Fruit fly (Drosophila melanogaster) whole organism, embryonic: ENCODE measurements around the gene CG5966.

Experiments used
- Abd-B ChIP-seq: fragments of 200-800 bp; sonication (Bioruptor generic); optimal IDR thresholded peaks from 2 replicates; lab custom pipeline; 2018; ENCODE audit warnings: missing biosample characterization, mild to moderate bottlenecking, missing genetic modification characterization, moderate library complexity
- CG1024 ChIP-seq: fragments of 200-800 bp; sonication (Bioruptor generic); IDR thresholded peaks from 2 replicates; pipeline ENCODE4 v1.3.6; 2022; ENCODE audit warnings: missing biosample characterization, missing genetic modification characterization
- CG10274 ChIP-seq: fragments of 200-800 bp; sonication (Bioruptor generic); optimal IDR thresholded peaks from 3 replicates; lab custom pipeline; 2017; ENCODE audit warnings: missing biosample characterization, mild to moderate bottlenecking, missing genetic modification characterization
- CG10321 ChIP-seq: fragments of 200-800 bp; sonication (Bioruptor generic); IDR thresholded peaks from 2 replicates; pipeline ENCODE4 v1.3.6; 2022; ENCODE audit warnings: missing biosample characterization, missing genetic modification characterization
- CG10366 ChIP-seq: fragments of 200-800 bp; sonication (Bioruptor generic); IDR thresholded peaks from 2 replicates; pipeline ENCODE4 v1.3.6; 2022; ENCODE audit warnings: missing biosample characterization, missing genetic modification characterization
- CG10979 ChIP-seq: fragments of 200-800 bp; sonication (Bioruptor generic); optimal IDR thresholded peaks from 2 replicates; lab custom pipeline; 2018; ENCODE audit warnings: missing biosample characterization, mild to moderate bottlenecking, missing genetic modification characterization, moderate library complexity
- CG11085 ChIP-seq: fragments of 200-800 bp; sonication (Bioruptor generic); IDR thresholded peaks from 2 replicates; pipeline ENCODE4 v1.3.6; 2022; ENCODE audit warnings: missing biosample characterization, missing genetic modification characterization
- CG11398 ChIP-seq: fragments of 200-800 bp; sonication (Bioruptor generic); optimal IDR thresholded peaks from 2 replicates; lab custom pipeline; 2016; ENCODE audit warnings: missing biosample characterization, missing genetic modification characterization
- CG11696 ChIP-seq: fragments of 200-800 bp; sonication (Bioruptor generic); IDR thresholded peaks from 2 replicates; pipeline ENCODE4 v1.3.6; 2022; ENCODE audit warnings: missing biosample characterization, missing genetic modification characterization
- CG12104 ChIP-seq: fragments of 200-800 bp; sonication (Bioruptor generic); optimal IDR thresholded peaks from 3 replicates; lab custom pipeline; 2016; ENCODE audit warnings: missing biosample characterization, missing genetic modification characterization
- CG1233 ChIP-seq: fragments of 200-800 bp; sonication (Bioruptor generic); optimal IDR thresholded peaks from 4 replicates; lab custom pipeline; 2018; ENCODE audit warnings: missing biosample characterization, mild to moderate bottlenecking, missing genetic modification characterization
- CG15601 ChIP-seq: fragments of 200-800 bp; sonication (Bioruptor generic); optimal IDR thresholded peaks from 3 replicates; lab custom pipeline; 2019; ENCODE audit warnings: missing biosample characterization, mild to moderate bottlenecking, missing genetic modification characterization, moderate library complexity
- CG16863 ChIP-seq: fragments of 200-800 bp; sonication (Bioruptor generic); optimal IDR thresholded peaks from 3 replicates; lab custom pipeline; 2016; ENCODE audit warnings: missing biosample characterization, missing genetic modification characterization
- CG18011 ChIP-seq: fragments of 200-800 bp; sonication (Bioruptor generic); optimal IDR thresholded peaks from 2 replicates; lab custom pipeline; 2017; ENCODE audit warnings: missing biosample characterization, missing genetic modification characterization, mild to moderate bottlenecking, moderate library complexity, missing genotype
- CG4404 ChIP-seq: fragments of 200-800 bp; sonication (Bioruptor generic); IDR thresholded peaks from 2 replicates; pipeline ENCODE4 v1.3.6; 2022; ENCODE audit warnings: missing biosample characterization, missing genetic modification characterization
- CG6683 ChIP-seq: fragments of 200-800 bp; sonication (Bioruptor generic); optimal IDR thresholded peaks from 2 replicates; lab custom pipeline; 2017; ENCODE audit warnings: missing biosample characterization, mild to moderate bottlenecking, missing genetic modification characterization, missing genetic modification reagents
- CG6854 ChIP-seq: fragments of 200-800 bp; sonication (Bioruptor generic); optimal IDR thresholded peaks from 3 replicates; lab custom pipeline; 2017; ENCODE audit warnings: missing biosample characterization, mild to moderate bottlenecking, missing genetic modification characterization
- CG7372 ChIP-seq: fragments of 200-800 bp; sonication (Bioruptor generic); IDR thresholded peaks from 2 replicates; pipeline ENCODE4 v1.3.6; 2022; ENCODE audit warnings: missing biosample characterization, missing genetic modification characterization
- CG8281 ChIP-seq: fragments of 200-800 bp; sonication (Bioruptor generic); optimal IDR thresholded peaks from 2 replicates; lab custom pipeline; 2018; ENCODE audit warnings: missing biosample characterization, mild to moderate bottlenecking, missing genetic modification characterization, moderate library complexity
- CG8388 ChIP-seq: fragments of 200-800 bp; sonication (Bioruptor generic); optimal IDR thresholded peaks from 2 replicates; lab custom pipeline; 2019; ENCODE audit warnings: missing biosample characterization, mild to moderate bottlenecking, missing genetic modification characterization, moderate library complexity
- CG9817 ChIP-seq: fragments of 200-800 bp; sonication (Bioruptor generic); optimal IDR thresholded peaks from 2 replicates; lab custom pipeline; 2018; ENCODE audit warnings: missing biosample characterization, mild to moderate bottlenecking, missing genetic modification characterization, moderate library complexity
- Dfd ChIP-seq, 2 experiments: fragments of >200 bp; optimal IDR thresholded peaks; 2 replicates each; lab custom pipeline; 2017; ENCODE audit warnings: missing biosample characterization in 2 of 2, missing genetic modification characterization in 2 of 2
- Gug ChIP-seq: fragments of 200-800 bp; sonication (Bioruptor generic); IDR thresholded peaks from 4 replicates; pipeline ENCODE4 v1.3.6; 2022; ENCODE audit warnings: missing biosample characterization, missing genetic modification characterization
- HLHmδ ChIP-seq: fragments of 200-800 bp; sonication (Bioruptor generic); optimal IDR thresholded peaks from 2 replicates; lab custom pipeline; 2018; ENCODE audit warnings: missing biosample characterization, mild to moderate bottlenecking, missing genetic modification characterization, moderate library complexity
- Hmx ChIP-seq: fragments of 200-800 bp; sonication (Bioruptor generic); optimal IDR thresholded peaks from 2 replicates; lab custom pipeline; 2016; ENCODE audit warnings: missing biosample characterization, missing genetic modification characterization
- Nf-YA ChIP-seq: fragments of 200-800 bp; sonication (Bioruptor generic); IDR thresholded peaks from 2 replicates; pipeline ENCODE4 v1.3.6; 2022; ENCODE audit warnings: missing biosample characterization, missing genetic modification characterization
- Nf-YC ChIP-seq: fragments of 200-800 bp; optimal IDR thresholded peaks from 3 replicates; lab custom pipeline; 2019; ENCODE audit warnings: missing biosample characterization, mild to moderate bottlenecking, missing genetic modification characterization, moderate library complexity
- Side ChIP-seq: fragments of 200-800 bp; sonication (Bioruptor generic); optimal IDR thresholded peaks from 2 replicates; lab custom pipeline; 2016; ENCODE audit warnings: missing biosample characterization, missing genetic modification characterization
- Six4 ChIP-seq: fragments of 200-800 bp; sonication (Bioruptor generic); optimal IDR thresholded peaks from 2 replicates; lab custom pipeline; 2016; ENCODE audit warnings: missing biosample characterization, missing genetic modification characterization
- Xrp1 ChIP-seq: fragments of 200-800 bp; sonication (Bioruptor generic); IDR thresholded peaks from 2 replicates; pipeline ENCODE4 v1.3.6; 2022; ENCODE audit warnings: missing biosample characterization, missing genetic modification characterization
- YL-1 ChIP-seq: fragments of 200-800 bp; sonication (Bioruptor generic); optimal IDR thresholded peaks from 3 replicates; lab custom pipeline; 2017; ENCODE audit warnings: missing biosample characterization, mild to moderate bottlenecking, missing genetic modification characterization
- abd-A ChIP-seq: fragments of 200-800 bp; sonication (Bioruptor generic); optimal IDR thresholded peaks from 3 replicates; lab custom pipeline; 2019; ENCODE audit warnings: missing biosample characterization, mild to moderate bottlenecking, missing genetic modification characterization, moderate library complexity
- br ChIP-seq: fragments of >200 bp; optimal IDR thresholded peaks from 2 replicates; lab custom pipeline; 2017
- btn ChIP-seq: fragments of 200-800 bp; sonication (Bioruptor generic); optimal IDR thresholded peaks from 2 replicates; lab custom pipeline; 2016; ENCODE audit warnings: missing biosample characterization, missing genetic modification characterization
- cad ChIP-seq: fragments of >200 bp; optimal IDR thresholded peaks from 2 replicates; lab custom pipeline; 2017; ENCODE audit warnings: missing biosample characterization, missing genetic modification characterization
- caup ChIP-seq: fragments of 200-800 bp; sonication (Bioruptor generic); optimal IDR thresholded peaks from 3 replicates; lab custom pipeline; 2017; ENCODE audit warnings: missing biosample characterization, mild to moderate bottlenecking, missing genetic modification characterization, moderate library complexity; ENCODE audit not compliant: severe bottlenecking
- ci ChIP-seq: fragments of 200-800 bp; sonication (Bioruptor generic); IDR thresholded peaks from 3 replicates; pipeline ENCODE4 v1.3.6; 2022; ENCODE audit warnings: missing biosample characterization, missing genetic modification characterization
- dan ChIP-seq: fragments of 200-800 bp; sonication (Bioruptor generic); IDR thresholded peaks from 2 replicates; pipeline ENCODE4 v1.3.6; 2022; ENCODE audit warnings: missing biosample characterization, missing genetic modification characterization
- dmrt11E ChIP-seq: fragments of 200-800 bp; sonication (Bioruptor generic); optimal IDR thresholded peaks from 3 replicates; lab custom pipeline; 2018; ENCODE audit warnings: missing biosample characterization, mild to moderate bottlenecking, missing genetic modification characterization, moderate library complexity
- fd102C ChIP-seq: fragments of 200-800 bp; sonication (Bioruptor generic); optimal IDR thresholded peaks from 2 replicates; lab custom pipeline; 2018; ENCODE audit warnings: missing biosample characterization, mild to moderate bottlenecking, missing genetic modification characterization, moderate library complexity
- h ChIP-seq: fragments of >200 bp; optimal IDR thresholded peaks from 2 replicates; lab custom pipeline; 2017
- hbn ChIP-seq: fragments of 200-800 bp; sonication (Bioruptor generic); IDR thresholded peaks from 2 replicates; pipeline ENCODE4 v1.3.6; 2022; ENCODE audit warnings: missing biosample characterization, missing genetic modification characterization; ENCODE audit not compliant: partially characterized antibody
- jing ChIP-seq: fragments of 200-800 bp; sonication (Bioruptor generic); optimal IDR thresholded peaks from 2 replicates; lab custom pipeline; 2018; ENCODE audit warnings: missing biosample characterization, mild to moderate bottlenecking, missing genetic modification characterization
- kni ChIP-seq: fragments of 200-800 bp; sonication (Bioruptor generic); optimal IDR thresholded peaks from 3 replicates; lab custom pipeline; 2017; ENCODE audit warnings: mild to moderate bottlenecking, missing biosample characterization, missing genetic modification reagents, missing genetic modification characterization
- lola ChIP-seq, 3 experiments: fragments of >200 bp in 2 of 3; fragments of 200-800 bp in 1 of 3; sonication (Bioruptor generic) in 1 of 3; optimal IDR thresholded peaks; 2 replicates each; lab custom pipeline; 2017 to 2019; ENCODE audit warnings: missing biosample characterization in 3 of 3, missing genetic modification characterization in 3 of 3, mild to moderate bottlenecking in 1 of 3, moderate library complexity in 1 of 3
- repo ChIP-seq: fragments of 200-800 bp; sonication (Bioruptor generic); optimal IDR thresholded peaks from 2 replicates; lab custom pipeline; 2016; ENCODE audit warnings: missing biosample characterization, missing genetic modification characterization
- ssp ChIP-seq: fragments of 200-800 bp; sonication (Bioruptor generic); IDR thresholded peaks from 2 replicates; pipeline ENCODE4 v1.3.6; 2022; ENCODE audit warnings: missing biosample characterization, missing genetic modification characterization
- tll ChIP-seq, 2 experiments: fragments of 200-800 bp in 1 of 2; fragments of >200 bp in 1 of 2; sonication (Bioruptor generic) in 1 of 2; optimal IDR thresholded peaks; 2 replicates each; lab custom pipeline; 2017 to 2019; ENCODE audit warnings: missing biosample characterization in 2 of 2, missing genetic modification characterization in 2 of 2, mild to moderate bottlenecking in 1 of 2, moderate library complexity in 1 of 2
- ttk ChIP-seq: fragments of 200-800 bp; sonication (Bioruptor generic); IDR thresholded peaks from 2 replicates; pipeline ENCODE4 v2.1.2; 2022; ENCODE audit warnings: missing biosample characterization, missing genetic modification characterization
- wek ChIP-seq: fragments of 200-800 bp; sonication (Bioruptor generic); optimal IDR thresholded peaks from 3 replicates; lab custom pipeline; 2018; ENCODE audit warnings: missing biosample characterization, mild to moderate bottlenecking, missing genetic modification characterization, moderate library complexity
- zen ChIP-seq: fragments of 200-800 bp; sonication (Bioruptor generic); optimal IDR thresholded peaks from 3 replicates; lab custom pipeline; 2018; ENCODE audit warnings: missing biosample characterization, mild to moderate bottlenecking, missing genetic modification characterization, moderate library complexity

CG5966 gene

DNA sequence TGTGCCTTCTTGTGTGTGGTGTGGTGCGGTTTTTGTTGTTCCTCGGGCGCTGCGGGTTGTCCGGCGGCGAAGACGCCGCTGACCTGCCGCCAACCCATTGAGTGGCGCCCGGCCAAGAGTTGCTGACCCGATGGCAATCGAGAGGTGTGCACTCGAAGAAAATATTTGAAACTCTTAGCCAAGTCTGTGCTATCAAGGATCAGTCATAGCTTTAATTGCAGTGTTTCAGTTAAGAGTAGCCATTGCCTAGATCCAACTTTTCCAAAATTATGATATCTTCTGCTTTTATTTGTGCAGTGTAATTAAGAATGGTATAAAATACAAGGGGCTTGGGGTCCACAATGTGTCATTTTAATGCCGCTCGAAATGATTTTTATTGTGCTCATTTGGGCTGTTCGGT lies 36.0 kb downstream of the CG5966 start (continued):
- TF ChIP-seq CG15601 (tag; lab: Kevin White, UChicago) (peak; percentile 15), CG11085 (GFP tag; lab: Robert Waterston, UW) (no peak), Side (no peak), Nf-YC (tag; lab: Kevin White, UChicago) (no peak), zen (tag; lab: Kevin White, UChicago) (no peak), CG1024 (GFP tag; lab: Robert Waterston, UW) (0 out of 2 replicates have a peak, but pooled peaks have one; percentile 45), wek (GFP tag; lab: Kevin White, UChicago) (no peak), br (lab: Kevin White, UChicago) (no peak), CG10321 (GFP tag; lab: Robert Waterston, UW) (no peak), CG18011 (no peak), jing (GFP tag; lab: Kevin White, UChicago) (peak; percentile 44), ttk (0 out of 2 replicates have a peak, but pooled peaks have one; percentile 30), ci (peak; percentile 56; the same call in 1 of the 3 replicates), HLHmδ (GFP tag; lab: Kevin White, UChicago) (no peak), CG8281 (tag; lab: Kevin White, UChicago) (no peak), CG8388 (peak; percentile 43), CG12104 (GFP tag; lab: Kevin White, UChicago) (no peak), Gug (peak; percentile 42; the same call in 2 of the 4 replicates), CG10274 (GFP tag; lab: Kevin White, UChicago) (no peak), CG16863 (GFP tag; lab: Kevin White, UChicago) (peak; percentile 47), CG6854 (GFP tag; lab: Kevin White, UChicago) (no peak), h (no peak), YL-1 (GFP tag; lab: Kevin White, UChicago) (no peak), btn (GFP tag; lab: Kevin White, UChicago) (peak; percentile 32), Dfd (GFP tag; optimal IDR thresholded peaks at IDR 0.05; lab: Kevin White, UChicago) (no peak), CG11696 (GFP tag; lab: Robert Waterston, UW) (no peak), Hmx (GFP tag; lab: Kevin White, UChicago) (no peak), CG1233 (peak; percentile 44), dmrt11E (tag; lab: Kevin White, UChicago) (peak; percentile 85), CG11398 (GFP tag; lab: Kevin White, UChicago) (no peak), CG4404 (peak; percentile 47; the same call in 1 of the 2 replicates), CG7372 (GFP tag; lab: Robert Waterston, UW) (0 out of 2 replicates have a peak, but pooled peaks have one; percentile 35), kni (GFP tag; lab: Kevin White, UChicago) (peak; percentile 50), ssp (no peak), dan (GFP tag; lab: Robert Waterston, UW) (no peak), Abd-B (GFP tag; lab: Kevin White, UChicago) (peak; percentile 35), hbn (no peak), abd-A (tag; lab: Kevin White, UChicago) (no peak), Xrp1 (GFP tag; lab: Robert Waterston, UW) (peak; percentile 75), Nf-YA (GFP tag; lab: Robert Waterston, UW) (0 out of 2 replicates have a peak, but pooled peaks have one; percentile 25), caup (GFP tag; lab: Kevin White, UChicago) (no peak), tll (GFP tag; optimal IDR thresholded peaks at IDR 0.05; lab: Kevin White, UChicago) (no peak), lola (GFP tag; optimal IDR thresholded peaks at IDR 0.05; lab: Kevin White, UChicago) (peak in 1 of 3 experiments; percentile 79), Six4 (GFP tag; lab: Kevin White, UChicago) (peak; percentile 37), CG9817 (tag; lab: Kevin White, UChicago) (no peak), CG10366 (GFP tag; lab: Robert Waterston, UW) (no peak), CG6683 (no peak), repo (peak; percentile 55), cad (GFP tag; lab: Kevin White, UChicago) (no peak), CG10979 (tag; lab: Kevin White, UChicago) (peak; percentile 73), fd102C (GFP tag; lab: Kevin White, UChicago) (peak; percentile 50)
